Worm (Caenorhabditis elegans) whole organism, L4 larva: ENCODE results near the gene peli-1.

Experiments
- R02D3.7 ChIP-seq: fragments of 150-350 bp; sonication (generic microtip); optimal IDR thresholded peaks from 3 replicates; lab custom pipeline; 2014; ENCODE audit warnings: missing biosample characterization, missing genetic modification characterization
- Y75B8A.6 ChIP-seq: fragments of 200-800 bp; sonication (Bioruptor generic); IDR thresholded peaks from 2 replicates; pipeline ENCODE4 v1.3.6; 2022; ENCODE audit warnings: missing genetic modification reagents, missing genetic modification characterization, missing compliant biosample characterization
- ama-1 ChIP-seq: fragments of 150-350 bp; optimal IDR thresholded peaks from 2 replicates; lab custom pipeline; 2014; ENCODE audit warnings: inconsistent platforms, mixed read lengths
- ceh-28 ChIP-seq: fragments of 150-350 bp; optimal IDR thresholded peaks from 2 replicates; lab custom pipeline; 2014; ENCODE audit warnings: missing biosample characterization, missing genetic modification reagents, missing genetic modification characterization
- ceh-32 ChIP-seq: sonication (generic microtip); optimal IDR thresholded peaks from 2 replicates; lab custom pipeline; 2016; ENCODE audit warnings: mild to moderate bottlenecking, missing genetic modification characterization, missing compliant biosample characterization; ENCODE audit not compliant: poor library complexity
- ceh-82 ChIP-seq: sonication (generic microtip); optimal IDR thresholded peaks from 2 replicates; lab custom pipeline; 2017; ENCODE audit warnings: missing biosample characterization, missing genetic modification characterization
- ces-1 ChIP-seq: fragments of 150-350 bp; sonication (generic microtip); optimal IDR thresholded peaks from 4 replicates; lab custom pipeline; 2014; ENCODE audit warnings: missing biosample characterization, missing genetic modification reagents, missing genetic modification characterization
- daf-12 ChIP-seq: fragments of 150-350 bp; optimal IDR thresholded peaks from 2 replicates; lab custom pipeline; 2014; ENCODE audit warnings: missing biosample characterization, missing genetic modification reagents, missing genetic modification characterization
- daf-16 ChIP-seq, 3 experiments: sonication (generic microtip); optimal IDR thresholded peaks; 2 replicates each; lab custom pipeline; 2016 to 2017; ENCODE audit warnings: missing genetic modification characterization in 3 of 3, missing genetic modification reagents in 3 of 3, mild to moderate bottlenecking in 2 of 3, missing compliant biosample characterization in 2 of 3, missing biosample characterization in 1 of 3, moderate library complexity in 1 of 3
- duxl-1 ChIP-seq: sonication (generic microtip); optimal IDR thresholded peaks from 2 replicates; lab custom pipeline; 2016; ENCODE audit warnings: mild to moderate bottlenecking, missing genetic modification characterization, moderate library complexity, missing compliant biosample characterization; ENCODE audit not compliant: poor library complexity
- gei-8 ChIP-seq: fragments of 200-800 bp; sonication (Bioruptor generic); optimal IDR thresholded peaks from 2 replicates; lab custom pipeline; 2018; ENCODE audit warnings: mild to moderate bottlenecking, missing genetic modification characterization, missing compliant biosample characterization
- hif-1 ChIP-seq, 2 experiments: sonication (generic microtip); optimal IDR thresholded peaks; 2 replicates each; lab custom pipeline; 2016 to 2017; ENCODE audit warnings: missing compliant biosample characterization in 2 of 2, missing genetic modification characterization in 2 of 2, missing genetic modification reagents in 2 of 2, missing genotype in 2 of 2, mild to moderate bottlenecking in 1 of 2
- hlh-11 ChIP-seq: fragments of 200-800 bp; sonication (Bioruptor generic); optimal IDR thresholded peaks from 2 replicates; lab custom pipeline; 2018; ENCODE audit warnings: mild to moderate bottlenecking, missing genetic modification characterization, missing compliant biosample characterization
- jun-1 ChIP-seq: fragments of 150-350 bp; optimal IDR thresholded peaks from 2 replicates; lab custom pipeline; 2014; ENCODE audit warnings: missing biosample characterization, missing genetic modification reagents, missing genetic modification characterization
- lim-7 ChIP-seq: fragments of 200-800 bp; sonication (Bioruptor generic); IDR thresholded peaks from 2 replicates; pipeline ENCODE4 v1.3.6; 2022; ENCODE audit warnings: missing genetic modification characterization, missing compliant biosample characterization
- lin-13 ChIP-seq: fragments of 150-350 bp; optimal IDR thresholded peaks from 2 replicates; lab custom pipeline; 2014; ENCODE audit warnings: missing biosample characterization, missing genetic modification reagents, missing genetic modification characterization
- madf-5 ChIP-seq, 2 experiments: fragments of 200-800 bp; sonication (Bioruptor generic); IDR thresholded peaks; 2 replicates each; pipeline ENCODE4 v1.3.6; 2022; ENCODE audit warnings: missing compliant biosample characterization in 2 of 2, missing genetic modification characterization in 2 of 2
- mdl-1 ChIP-seq, 2 experiments: fragments of 150-350 bp in 1 of 2; sonication (generic microtip) in 1 of 2; optimal IDR thresholded peaks; 2 replicates each; lab custom pipeline; 2014 to 2017; ENCODE audit warnings: missing biosample characterization in 2 of 2, missing genetic modification characterization in 2 of 2
- mes-2 ChIP-seq: sonication (generic microtip); optimal IDR thresholded peaks from 2 replicates; lab custom pipeline; 2016; ENCODE audit warnings: missing genotype, mild to moderate bottlenecking, missing genetic modification characterization, missing compliant biosample characterization; ENCODE audit not compliant: poor library complexity, severe bottlenecking
- nhr-10 ChIP-seq: fragments of 150-350 bp; optimal IDR thresholded peaks from 2 replicates; lab custom pipeline; 2014; ENCODE audit warnings: missing biosample characterization, missing genetic modification characterization
- nhr-102 ChIP-seq: sonication (generic microtip); optimal IDR thresholded peaks from 2 replicates; lab custom pipeline; 2016; ENCODE audit warnings: mild to moderate bottlenecking, missing genetic modification characterization, moderate library complexity, missing compliant biosample characterization
- nhr-11 ChIP-seq: fragments of 150-350 bp; optimal IDR thresholded peaks from 2 replicates; lab custom pipeline; 2014; ENCODE audit warnings: missing biosample characterization, missing genetic modification characterization
- nhr-48 ChIP-seq: sonication (generic microtip); optimal IDR thresholded peaks from 2 replicates; lab custom pipeline; 2016; ENCODE audit warnings: mild to moderate bottlenecking, missing genetic modification characterization, missing compliant biosample characterization
- nhr-6 ChIP-seq: fragments of 150-350 bp; optimal IDR thresholded peaks from 2 replicates; lab custom pipeline; 2014; ENCODE audit warnings: missing biosample characterization, missing genetic modification characterization
- nhr-76 ChIP-seq: fragments of 150-350 bp; optimal IDR thresholded peaks from 2 replicates; lab custom pipeline; 2014; ENCODE audit warnings: missing biosample characterization, missing genetic modification characterization
- pha-4 ChIP-seq, 2 experiments: fragments of 150-350 bp in 1 of 2; fragments of 200-800 bp in 1 of 2; sonication (Bioruptor generic) in 1 of 2; IDR thresholded peaks in 1 of 2; optimal IDR thresholded peaks in 1 of 2; 2 replicates each; pipeline versions ENCODE4 v1.3.6 to Lab custom; 2014 to 2022; ENCODE audit warnings: missing genetic modification characterization in 2 of 2, missing genetic modification reagents in 2 of 2, missing biosample characterization in 1 of 2, missing compliant biosample characterization in 1 of 2
- pqm-1 ChIP-seq: sonication (generic microtip); optimal IDR thresholded peaks from 2 replicates; lab custom pipeline; 2017; ENCODE audit warnings: missing biosample characterization, missing genetic modification characterization
- rbr-2 ChIP-seq: sonication (generic microtip); optimal IDR thresholded peaks from 2 replicates; lab custom pipeline; 2016; ENCODE audit warnings: missing genotype, missing genetic modification characterization, missing compliant biosample characterization
- saeg-2 ChIP-seq: fragments of 200-800 bp; sonication (Bioruptor generic); IDR thresholded peaks from 2 replicates; pipeline ENCODE4 v1.3.6; 2022; ENCODE audit warnings: missing genetic modification reagents, missing genetic modification characterization, missing compliant biosample characterization
- spr-3 ChIP-seq: fragments of 200-800 bp; sonication (Bioruptor generic); optimal IDR thresholded peaks from 2 replicates; lab custom pipeline; 2018; ENCODE audit warnings: mild to moderate bottlenecking, missing genetic modification characterization, missing compliant biosample characterization
- tag-97 ChIP-seq: fragments of 200-800 bp; sonication (Bioruptor generic); IDR thresholded peaks from 2 replicates; pipeline ENCODE4 v1.3.6; 2022; ENCODE audit warnings: missing genetic modification characterization, missing compliant biosample characterization
- tra-1 ChIP-seq: fragments of 200-800 bp; sonication (Bioruptor generic); IDR thresholded peaks from 2 replicates; pipeline ENCODE4 v1.3.6; 2022; ENCODE audit warnings: missing genetic modification reagents, missing genetic modification characterization, missing compliant biosample characterization
- unc-39 ChIP-seq: sonication (generic microtip); optimal IDR thresholded peaks from 2 replicates; lab custom pipeline; 2017; ENCODE audit warnings: missing biosample characterization, missing genetic modification characterization
- unc-62 ChIP-seq, 3 experiments: fragments of 150-350 bp in 1 of 3; sonication (generic microtip); optimal IDR thresholded peaks in 2 of 3; peaks in 1 of 3; 1 replicate in 1 of 3; 2 replicates in 2 of 3; lab custom pipeline; 2014 to 2017; ENCODE audit warnings: missing biosample characterization in 3 of 3, missing genetic modification characterization in 3 of 3, missing genetic modification reagents in 3 of 3, missing genotype in 1 of 3
- vab-7 ChIP-seq: fragments of 200-800 bp; sonication (Bioruptor generic); IDR thresholded peaks from 2 replicates; pipeline ENCODE4 v1.3.6; 2022; ENCODE audit warnings: missing genetic modification reagents, missing genetic modification characterization, missing compliant biosample characterization
- zag-1 ChIP-seq: fragments of 150-350 bp; optimal IDR thresholded peaks from 2 replicates; lab custom pipeline; 2014; ENCODE audit warnings: missing biosample characterization, missing genetic modification characterization
- zip-11 ChIP-seq: fragments of 200-800 bp; sonication (Bioruptor generic); IDR thresholded peaks from 2 replicates; pipeline ENCODE4 v1.3.6; 2022; ENCODE audit warnings: missing genetic modification characterization, missing compliant biosample characterization
- zip-2 ChIP-seq: fragments of 150-350 bp; optimal IDR thresholded peaks from 2 replicates; lab custom pipeline; 2014; ENCODE audit warnings: missing biosample characterization, missing genetic modification characterization
- ztf-11 ChIP-seq: fragments of 150-350 bp; optimal IDR thresholded peaks from 2 replicates; lab custom pipeline; 2014; ENCODE audit warnings: missing biosample characterization, missing genetic modification characterization
- ztf-7 ChIP-seq: fragments of 150-350 bp; optimal IDR thresholded peaks from 2 replicates; lab custom pipeline; 2014; ENCODE audit warnings: missing biosample characterization, missing genetic modification characterization

peli-1 gene

DNA sequence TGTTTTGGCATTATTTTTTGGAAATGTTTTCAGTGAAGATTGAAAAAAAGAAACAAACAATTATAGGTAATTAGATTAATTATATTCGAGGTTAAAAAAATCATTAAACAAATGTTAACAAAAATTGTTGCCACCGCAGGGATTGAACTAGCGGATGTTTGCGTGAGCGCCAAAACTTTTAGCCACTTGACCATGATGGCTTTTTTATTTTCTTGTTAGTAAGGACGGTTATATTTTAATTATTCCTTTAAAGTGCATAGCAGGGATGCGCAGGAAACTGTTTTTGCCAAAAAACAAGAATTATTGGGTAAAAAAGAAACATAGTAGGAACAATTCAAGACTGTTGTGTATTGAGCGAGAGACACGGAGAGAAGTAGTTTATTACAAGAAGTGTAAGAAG, 38.3 kb upstream of the peli-1 start (continued):
- TF ChIP-seq tra-1 (GFP tag; lab: Robert Waterston, UW), result peak; percentile 83
- TF ChIP-seq ama-1 (lab: Kevin White, UChicago), result no peak
- TF ChIP-seq nhr-11 (tag; lab: Kevin White, UChicago), result no peak
- TF ChIP-seq Y75B8A.6, result peak; percentile 86; the same call in 1 of the 2 replicates
- no peak for TF ChIP-seq hlh-11 (tag; lab: Kevin White, UChicago)
- no peak for TF ChIP-seq ztf-7 (tag; lab: Kevin White, UChicago)
- no peak for TF ChIP-seq zip-2 (tag; lab: Kevin White, UChicago)
- TF ChIP-seq madf-5 (GFP tag; IDR thresholded peaks at IDR 0.05; lab: Robert Waterston, UW), result peak; percentile 68 to 100; a peak in 3 of 4 replicates
- TF ChIP-seq pha-4 (GFP tag; IDR thresholded peaks at IDR 0.05; lab: Robert Waterston, UW), result peak; percentile 91
- no peak for TF ChIP-seq pha-4 (tag; optimal IDR thresholded peaks at IDR 0.05; lab: Kevin White, UChicago)
- TF ChIP-seq mdl-1 (tag; optimal IDR thresholded peaks at IDR 0.05; lab: Kevin White, UChicago), result no peak
- peak; percentile 84; the same call in 1 of the 2 replicates for TF ChIP-seq zip-11 (GFP tag; lab: Robert Waterston, UW)
- peak; percentile 19 for TF ChIP-seq rbr-2 (tag; lab: Kevin White, UChicago)
- TF ChIP-seq pqm-1 (tag; lab: Kevin White, UChicago), result no peak
- TF ChIP-seq nhr-102 (tag; lab: Kevin White, UChicago), result peak; percentile 56
- peak in 1 of 2 experiments; percentile 72 for TF ChIP-seq daf-16 (GFP tag; optimal IDR thresholded peaks at IDR 0.05; lab: Kevin White, UChicago)
- no peak for TF ChIP-seq daf-16 (tag; optimal IDR thresholded peaks at IDR 0.05; lab: Kevin White, UChicago)
- no peak for TF ChIP-seq nhr-76
- peak; percentile 88 for TF ChIP-seq duxl-1
- TF ChIP-seq lin-13, result peak; percentile 29
- TF ChIP-seq tag-97 (GFP tag; lab: Robert Waterston, UW), result 0 out of 2 replicates have a peak, but pooled peaks have one; percentile 64
- TF ChIP-seq vab-7 (GFP tag; lab: Robert Waterston, UW), result peak; percentile 75
- TF ChIP-seq nhr-48 (tag; lab: Kevin White, UChicago), result peak; percentile 57
- TF ChIP-seq gei-8 (GFP tag; lab: Kevin White, UChicago), result peak; percentile 62
- peak; percentile 70 for TF ChIP-seq mes-2
- TF ChIP-seq lim-7, result peak; percentile 98
- no peak for TF ChIP-seq jun-1 (tag; lab: Kevin White, UChicago)
- TF ChIP-seq unc-39 (tag; lab: Kevin White, UChicago), result no peak
- TF ChIP-seq spr-3, result peak; percentile 60
- peak in 1 of 2 experiments; percentile 47 for TF ChIP-seq hif-1 (tag; optimal IDR thresholded peaks at IDR 0.05; lab: Kevin White, UChicago)
- TF ChIP-seq ceh-28, result no peak
- TF ChIP-seq daf-12 (tag; lab: Kevin White, UChicago), result no peak
- no peak for TF ChIP-seq zag-1

DNA sequence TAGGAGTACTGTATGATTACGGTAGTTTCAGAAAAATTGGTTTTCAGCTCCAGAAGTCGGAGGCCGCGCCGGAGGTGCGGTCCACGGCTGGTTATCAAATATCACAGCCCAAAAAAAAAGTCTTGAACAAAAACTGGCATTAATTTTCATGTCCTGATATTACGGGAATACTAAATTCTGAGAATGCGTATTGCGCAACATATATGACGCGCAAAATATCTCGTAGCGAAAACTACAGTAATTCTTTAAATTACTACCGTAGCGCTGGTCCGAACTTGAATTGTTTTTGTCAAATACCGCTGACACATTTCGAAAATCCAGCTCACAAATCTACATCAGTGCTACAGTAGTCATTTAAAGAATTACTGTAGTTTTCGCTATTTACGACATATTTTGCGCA, 36.6 kb upstream of the peli-1 start:
- TF ChIP-seq nhr-48 (tag; lab: Kevin White, UChicago) (no peak), unc-62 (GFP tag; optimal IDR thresholded peaks at IDR 0.05 in 1 of 2; lab: Kevin White, UChicago) (peak in 1 of 2 experiments; percentile 55), unc-62 (tag; optimal IDR thresholded peaks at IDR 0.05; lab: Kevin White, UChicago) (no peak)

DNA sequence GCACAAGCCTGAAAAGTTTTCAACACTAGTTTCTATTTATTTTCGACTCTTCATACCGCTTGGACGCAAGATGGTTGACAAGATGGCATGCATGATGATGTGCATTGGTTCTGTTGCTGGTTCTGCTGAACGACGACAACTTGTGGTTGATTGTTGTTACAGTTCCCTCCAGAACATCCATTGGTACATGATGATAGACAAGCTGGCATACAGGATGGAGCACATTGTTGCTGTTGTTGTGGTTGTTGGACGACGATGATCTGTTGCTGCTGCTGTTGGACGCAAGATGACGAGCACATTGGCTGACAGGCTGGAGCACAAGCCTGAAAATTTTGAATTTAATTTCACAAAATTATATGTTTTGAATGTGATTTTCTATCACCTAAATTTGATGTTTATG, 33.3 kb upstream of the peli-1 start:
- TF ChIP-seq nhr-10 (tag; lab: Kevin White, UChicago) (no peak), ceh-82 (no peak), daf-16 (GFP tag; optimal IDR thresholded peaks at IDR 0.05; lab: Kevin White, UChicago) (no peak), daf-16 (tag; optimal IDR thresholded peaks at IDR 0.05; lab: Kevin White, UChicago) (no peak), ama-1 (lab: Kevin White, UChicago) (no peak), R02D3.7 (tag; lab: Kevin White, UChicago) (no peak), saeg-2 (GFP tag; lab: Robert Waterston, UW) (no peak), ceh-32 (no peak), ces-1 (GFP tag; lab: Kevin White, UChicago) (no peak), ztf-11 (tag; lab: Kevin White, UChicago) (no peak), mdl-1 (tag; optimal IDR thresholded peaks at IDR 0.05; lab: Kevin White, UChicago) (no peak), nhr-6 (tag; lab: Kevin White, UChicago) (no peak)
